Worm (Caenorhabditis elegans) whole organism, L4/young adult: Measurements from ENCODE around the gene ptp-1.

Source experiments
- W03F9.2 ChIP-seq: fragments of 150-350 bp; optimal IDR thresholded peaks from 2 replicates; lab custom pipeline; 2014; ENCODE audit warnings: missing biosample characterization, missing genetic modification characterization
- dao-5 ChIP-seq: sonication (generic microtip); optimal IDR thresholded peaks from 2 replicates; lab custom pipeline; 2016; ENCODE audit warnings: missing genotype, missing genetic modification characterization, moderate library complexity, missing compliant biosample characterization
- him-1 ChIP-seq: sonication (generic microtip); optimal IDR thresholded peaks from 2 replicates; lab custom pipeline; 2016; ENCODE audit warnings: missing genotype, missing genetic modification reagents, missing genetic modification characterization, missing compliant biosample characterization

DNA sequence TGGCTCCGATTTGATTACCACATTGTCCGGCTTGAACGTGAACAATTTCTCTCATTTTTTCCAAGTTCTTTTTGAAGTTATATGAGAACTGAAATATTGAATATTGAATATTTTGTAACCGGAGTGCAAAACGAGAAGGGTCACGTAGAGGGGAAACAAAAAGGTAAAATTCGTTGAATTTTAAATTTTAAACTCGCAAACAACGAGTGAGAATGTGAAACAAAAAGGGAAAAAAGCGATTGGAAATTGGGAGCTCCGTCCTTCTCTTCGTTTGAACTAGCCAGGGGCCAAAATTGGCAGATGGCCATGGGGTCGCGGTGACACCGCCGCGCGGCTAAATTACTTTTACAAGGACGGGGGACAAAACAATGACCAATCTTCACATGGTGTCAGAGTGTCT lies 49.0 kb upstream of the ptp-1 start, which contains the start of gene ben-1:
- TF ChIP-seq him-1 (tag; lab: Kevin White, UChicago): no peak
- TF ChIP-seq dao-5 (tag; lab: Kevin White, UChicago): no peak
- no peak for TF ChIP-seq W03F9.2 (tag; lab: Kevin White, UChicago)
